Worm (Caenorhabditis elegans) whole organism, mixed stage, embryonic: Measurements from ENCODE around the gene acl-6.

Source experiments
- bed-3 ChIP-seq: fragments of 200-800 bp; sonication (Bioruptor generic); optimal IDR thresholded peaks from 3 replicates; lab custom pipeline; 2018; ENCODE audit warnings: mild to moderate bottlenecking, missing genetic modification characterization, moderate library complexity, missing compliant biosample characterization
- blmp-1 ChIP-seq: fragments of 150-350 bp; optimal IDR thresholded peaks from 2 replicates; lab custom pipeline; 2014; ENCODE audit warnings: missing biosample characterization, missing genetic modification characterization
- ceh-43 ChIP-seq: fragments of 200-800 bp; sonication (Bioruptor generic); optimal IDR thresholded peaks from 2 replicates; lab custom pipeline; 2018; ENCODE audit warnings: mild to moderate bottlenecking, missing genetic modification characterization, moderate library complexity, missing compliant biosample characterization
- ces-1 ChIP-seq: fragments of 150-350 bp; optimal IDR thresholded peaks from 2 replicates; lab custom pipeline; 2014; ENCODE audit warnings: missing biosample characterization, missing genetic modification reagents, missing genetic modification characterization
- drap-1 ChIP-seq: fragments of 200-800 bp; sonication (Bioruptor generic); optimal IDR thresholded peaks from 3 replicates; lab custom pipeline; 2018; ENCODE audit warnings: mild to moderate bottlenecking, missing genetic modification characterization, missing compliant biosample characterization
- elt-1 ChIP-seq: sonication (generic microtip); optimal IDR thresholded peaks from 2 replicates; lab custom pipeline; 2017; ENCODE audit warnings: missing genetic modification characterization, mild to moderate bottlenecking, missing compliant biosample characterization, antibody characterized with exemption, moderate library complexity, borderline replicate concordance; ENCODE audit not compliant: insufficient read depth
- flh-1 ChIP-seq: fragments of 200-800 bp; sonication (Bioruptor generic); optimal IDR thresholded peaks from 2 replicates; lab custom pipeline; 2018; ENCODE audit warnings: mild to moderate bottlenecking, missing genetic modification characterization, moderate library complexity, missing compliant biosample characterization
- ham-2 ChIP-seq: fragments of 200-800 bp; sonication (Bioruptor generic); optimal IDR thresholded peaks from 2 replicates; lab custom pipeline; 2018; ENCODE audit warnings: mild to moderate bottlenecking, missing genetic modification characterization, missing compliant biosample characterization
- hlh-1 ChIP-seq: fragments of 150-350 bp; optimal IDR thresholded peaks from 2 replicates; lab custom pipeline; 2014; ENCODE audit warnings: missing biosample characterization, missing genetic modification reagents, missing genetic modification characterization
- lsy-2 ChIP-seq: fragments of 150-350 bp; optimal IDR thresholded peaks from 2 replicates; lab custom pipeline; 2014; ENCODE audit warnings: missing biosample characterization, missing genetic modification characterization
- mab-5 ChIP-seq: fragments of 150-350 bp; optimal IDR thresholded peaks from 2 replicates; lab custom pipeline; 2014; ENCODE audit warnings: missing biosample characterization, missing genetic modification characterization
- mls-2 ChIP-seq: sonication (generic microtip); optimal IDR thresholded peaks from 2 replicates; lab custom pipeline; 2016; ENCODE audit warnings: mild to moderate bottlenecking, missing genetic modification characterization, moderate library complexity, missing compliant biosample characterization
- nhr-12 ChIP-seq: fragments of 150-350 bp; optimal IDR thresholded peaks from 2 replicates; lab custom pipeline; 2014; ENCODE audit warnings: missing biosample characterization, missing genetic modification characterization
- nhr-2 ChIP-seq: fragments of 150-350 bp; optimal IDR thresholded peaks from 2 replicates; lab custom pipeline; 2014; ENCODE audit warnings: missing biosample characterization, missing genetic modification characterization
- nhr-237 ChIP-seq: fragments of 150-350 bp; optimal IDR thresholded peaks from 2 replicates; lab custom pipeline; 2014; ENCODE audit warnings: missing biosample characterization, missing genetic modification characterization
- nhr-28 ChIP-seq: fragments of 150-350 bp; optimal IDR thresholded peaks from 2 replicates; lab custom pipeline; 2014; ENCODE audit warnings: missing biosample characterization, missing genetic modification characterization
- nhr-76 ChIP-seq: sonication (generic microtip); optimal IDR thresholded peaks from 2 replicates; lab custom pipeline; 2017; ENCODE audit warnings: missing biosample characterization, missing genetic modification characterization
- pha-4 ChIP-seq: fragments of 150-350 bp; optimal IDR thresholded peaks from 2 replicates; lab custom pipeline; 2018; ENCODE audit warnings: missing biosample characterization, missing genetic modification reagents, missing genetic modification characterization
- sem-2 ChIP-seq: fragments of 200-800 bp; sonication (Bioruptor generic); optimal IDR thresholded peaks from 2 replicates; lab custom pipeline; 2018; ENCODE audit warnings: mild to moderate bottlenecking, missing genetic modification characterization, missing compliant biosample characterization
- snpc-4 ChIP-seq: fragments of 150-350 bp; optimal IDR thresholded peaks from 2 replicates; lab custom pipeline; 2014; ENCODE audit warnings: missing biosample characterization, missing genetic modification characterization
- sptf-1 ChIP-seq: sonication (generic microtip); optimal IDR thresholded peaks from 2 replicates; lab custom pipeline; 2017; ENCODE audit warnings: mild to moderate bottlenecking, missing genetic modification characterization, moderate library complexity, missing compliant biosample characterization
- tbx-8 ChIP-seq: fragments of 200-800 bp; sonication (Bioruptor generic); optimal IDR thresholded peaks from 2 replicates; lab custom pipeline; 2018; ENCODE audit warnings: mild to moderate bottlenecking, missing genetic modification characterization, moderate library complexity, missing compliant biosample characterization
- unc-120 ChIP-seq: sonication (generic microtip); optimal IDR thresholded peaks from 2 replicates; lab custom pipeline; 2017; ENCODE audit warnings: missing genetic modification characterization, missing compliant biosample characterization; ENCODE audit not compliant: poor library complexity, severe bottlenecking
- unc-62 ChIP-seq: fragments of 150-350 bp; optimal IDR thresholded peaks from 2 replicates; lab custom pipeline; 2014; ENCODE audit warnings: missing biosample characterization, missing genetic modification reagents, missing genetic modification characterization
- zip-8 ChIP-seq: fragments of 150-350 bp; optimal IDR thresholded peaks from 2 replicates; lab custom pipeline; 2014; ENCODE audit warnings: missing biosample characterization, missing genetic modification characterization
- ztf-11 ChIP-seq: fragments of 150-350 bp; optimal IDR thresholded peaks from 2 replicates; lab custom pipeline; 2014; ENCODE audit warnings: missing biosample characterization, missing genetic modification characterization

acl-6 gene

DNA sequence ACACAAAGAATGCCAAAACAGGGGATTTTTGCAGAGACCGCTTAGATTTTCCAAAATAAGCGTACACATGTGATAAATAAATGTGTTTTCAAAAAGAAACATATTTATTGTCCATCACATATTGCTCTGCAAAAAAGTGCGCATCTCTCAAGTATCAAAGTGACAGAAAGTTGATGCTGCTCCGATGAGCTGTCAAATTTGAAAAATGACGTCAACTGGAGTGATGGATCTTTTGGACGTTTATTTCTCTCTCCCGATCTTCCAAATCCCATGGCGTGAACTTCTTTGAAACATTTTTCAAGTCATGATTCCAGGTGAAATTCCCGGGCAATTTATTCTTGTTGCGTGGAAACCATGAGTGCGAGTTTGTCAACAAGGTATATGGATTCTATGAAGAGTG lies 24.3 kb upstream of the acl-6 start:
- peak; percentile 88 for TF ChIP-seq unc-62 (GFP tag; lab: Kevin White, UChicago)
- TF ChIP-seq mab-5, result no peak

DNA sequence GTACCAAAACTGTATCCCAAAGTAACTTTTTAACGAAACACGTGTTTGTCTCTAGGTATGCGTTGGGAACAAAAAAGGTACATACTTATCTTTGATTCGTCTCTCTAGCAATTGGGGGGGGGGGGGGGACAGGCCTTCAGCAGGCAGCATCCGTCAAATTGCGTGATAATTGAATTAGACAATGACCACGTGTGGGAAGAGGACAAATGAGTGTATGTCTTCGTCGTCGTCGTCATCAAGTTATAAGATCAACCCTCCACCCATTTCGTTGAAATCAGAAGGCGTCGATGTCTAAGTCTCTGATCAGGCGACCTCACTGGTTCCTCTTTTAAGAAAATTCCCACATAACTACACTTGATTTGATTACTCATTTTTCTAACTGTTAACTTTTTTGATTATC lies 22.5 kb upstream of the acl-6 start, which contains the start of gene F08F3.4:
F08F3.4 (plus strand) TSS at position 277 of the 400 bp plus-strand sequence.
- TF ChIP-seq ceh-43 (GFP tag; lab: Kevin White, UChicago) (no peak), nhr-2 (tag; lab: Kevin White, UChicago) (no peak), sem-2 (no peak), unc-120 (tag; lab: Kevin White, UChicago) (no peak), nhr-12 (tag; lab: Kevin White, UChicago) (no peak), tbx-8 (GFP tag; lab: Kevin White, UChicago) (no peak), flh-1 (no peak), bed-3 (GFP tag; lab: Kevin White, UChicago) (no peak), ces-1 (GFP tag; lab: Kevin White, UChicago) (no peak), ham-2 (GFP tag; lab: Kevin White, UChicago) (no peak), nhr-237 (tag; lab: Kevin White, UChicago) (no peak), unc-62 (GFP tag; lab: Kevin White, UChicago) (no peak), drap-1 (GFP tag; lab: Kevin White, UChicago) (no peak), lsy-2 (no peak), nhr-76 (tag; lab: Kevin White, UChicago) (no peak), ztf-11 (tag; lab: Kevin White, UChicago) (no peak)

DNA sequence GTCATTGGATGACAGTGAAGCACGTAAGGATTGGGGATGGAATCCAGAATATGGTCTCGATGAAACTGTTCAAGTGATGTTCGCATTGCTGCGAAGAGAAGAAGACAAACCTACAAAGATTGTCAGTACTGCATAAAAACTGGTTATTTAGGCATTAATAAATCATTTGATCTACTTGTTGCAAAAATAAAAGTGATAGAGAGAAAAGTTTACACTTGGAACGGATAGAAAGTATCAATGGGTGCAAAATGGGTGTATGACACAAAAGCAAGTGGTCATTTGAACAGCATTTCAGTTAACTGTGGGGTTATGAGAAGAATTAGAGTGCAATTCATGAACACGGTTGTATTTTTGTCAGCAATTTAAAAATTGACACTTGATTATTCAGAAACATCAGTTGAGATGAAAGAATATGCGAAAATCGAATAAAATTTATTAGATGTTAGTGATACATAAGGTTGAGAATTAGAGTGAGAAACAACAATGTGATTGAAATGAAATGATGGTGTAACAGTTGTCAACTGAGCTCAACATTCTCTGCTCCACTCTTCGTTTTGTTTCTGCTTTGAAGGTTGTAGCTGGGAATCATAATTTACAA lies 20.3 kb upstream of the acl-6 start, which contains the start of gene F08F3.10:
F08F3.10 (plus strand) TSS at position 548 of the 598 bp plus-strand sequence.
- TF ChIP-seq hlh-1 (peak; percentile 34), nhr-2 (tag; lab: Kevin White, UChicago) (no peak), mls-2 (tag; lab: Kevin White, UChicago) (no peak)

DNA sequence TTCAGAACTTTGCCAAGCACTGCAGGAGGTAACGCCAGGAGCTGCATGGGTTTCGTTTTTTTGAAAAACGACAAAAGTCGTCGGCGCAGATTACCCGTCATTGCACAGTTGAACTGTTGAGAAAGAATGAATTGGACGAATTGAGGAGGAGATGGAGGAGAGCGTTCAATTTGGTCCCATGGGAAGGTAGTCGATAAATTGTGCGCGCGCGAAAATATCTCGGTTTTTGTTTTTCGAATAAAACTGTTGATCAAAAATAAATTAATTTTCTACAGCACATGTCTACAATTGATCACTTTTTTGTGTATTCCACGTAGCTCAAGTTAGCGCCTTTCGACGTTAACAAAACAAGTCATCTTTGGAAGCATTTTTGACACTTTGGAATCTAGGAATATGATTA lies 13.3 kb upstream of the acl-6 start, which contains the start of gene F08F3.6:
F08F3.6 (minus strand) TSS at position 153 of the 400 bp plus-strand sequence.
- TF ChIP-seq flh-1 (no peak), hlh-1 (no peak)

DNA sequence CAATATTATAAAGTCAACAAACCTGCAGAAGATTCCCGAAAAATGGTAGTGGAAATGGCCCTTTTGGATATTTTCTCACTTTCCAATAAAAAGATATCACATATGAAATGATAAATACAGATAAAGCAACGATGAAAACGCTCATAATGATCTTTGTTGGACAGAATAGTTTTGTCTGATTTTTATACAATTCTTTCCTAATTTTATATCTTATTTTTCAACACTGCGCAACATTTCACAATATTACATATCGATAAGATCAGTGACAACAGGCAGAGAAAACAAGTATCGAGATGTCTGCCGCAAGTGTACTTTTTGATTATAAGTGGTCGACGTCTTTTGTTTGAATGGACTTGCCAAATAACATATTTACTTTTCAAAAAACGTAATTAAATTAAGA lies 10.1 kb upstream of the acl-6 start, which contains the start of gene cyp-14A5:
cyp-14A5 (minus strand) TSS at position 163 of the 400 bp plus-strand sequence.
- peak; percentile 2 for TF ChIP-seq elt-1 (tag; lab: Kevin White, UChicago)
- TF ChIP-seq snpc-4, result no peak
- no peak for TF ChIP-seq nhr-2 (tag; lab: Kevin White, UChicago)
- no peak for TF ChIP-seq ham-2 (GFP tag; lab: Kevin White, UChicago)
- TF ChIP-seq tbx-8 (GFP tag; lab: Kevin White, UChicago), result no peak
- no peak for TF ChIP-seq blmp-1
- no peak for TF ChIP-seq mab-5
- TF ChIP-seq, all 35 proteins: peak for 1

DNA sequence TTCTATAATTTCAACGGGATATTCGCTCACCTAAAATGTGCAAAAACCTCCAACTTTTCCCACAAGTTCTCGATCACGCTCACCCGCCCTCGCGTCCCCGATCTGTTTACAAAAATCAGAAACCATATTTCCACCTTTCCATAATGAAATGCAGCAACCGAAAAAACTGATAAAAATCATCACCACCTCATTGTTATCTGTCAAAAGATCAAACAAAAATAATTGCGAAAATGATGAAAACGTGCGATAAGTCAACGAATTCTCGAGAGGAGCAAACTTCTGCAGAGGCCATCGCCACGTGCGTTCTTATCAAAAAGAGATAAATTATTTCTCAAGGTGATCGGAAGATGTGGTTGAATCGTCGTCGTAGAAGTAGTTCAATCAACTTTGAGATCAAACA lies 8.2 kb upstream of the acl-6 start:
- TF ChIP-seq nhr-28 (tag; lab: Kevin White, UChicago) (no peak), mab-5 (no peak), lsy-2 (no peak), flh-1 (no peak), elt-1 (tag; lab: Kevin White, UChicago) (peak; percentile 81), zip-8 (tag; lab: Kevin White, UChicago) (no peak)

DNA sequence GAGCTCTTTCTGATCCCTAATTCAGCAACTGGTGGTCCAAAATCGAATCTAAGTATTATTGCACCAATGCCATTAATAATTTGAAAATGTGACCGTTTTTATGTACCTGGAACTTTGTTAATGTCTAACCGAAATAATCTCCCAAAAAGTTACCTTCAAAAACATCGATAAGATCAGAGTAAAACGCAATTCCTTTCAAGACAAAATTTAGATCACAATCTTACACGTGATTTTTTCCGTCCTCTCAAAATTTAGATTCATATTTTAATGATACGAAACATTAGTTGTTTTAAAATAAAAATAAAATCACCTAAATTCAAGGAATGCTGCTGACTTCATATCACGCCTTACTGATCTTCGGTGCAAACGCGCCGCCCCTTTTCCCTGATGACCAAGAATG lies 6.8 kb upstream of the acl-6 start:
- TF ChIP-seq pha-4 (tag; lab: Kevin White, UChicago) (no peak), sptf-1 (tag; lab: Kevin White, UChicago) (no peak), elt-1 (tag; lab: Kevin White, UChicago) (no peak), blmp-1 (no peak)
- TF ChIP-seq, all 35 proteins: peak for 0
